Fruit fly (Drosophila melanogaster) Kc167 (cell line): ENCODE results near the gene EMC4.

Experiments used
- Myc ChIP-seq: fragments of >200 bp; optimal IDR thresholded peaks from 2 replicates; lab custom pipeline; 2017; ENCODE audit warnings: missing external identifiers
- Sin3A ChIP-seq: fragments of >200 bp; optimal IDR thresholded peaks from 2 replicates; lab custom pipeline; 2018; ENCODE audit warnings: missing external identifiers
- insv ChIP-seq: fragments of >200 bp; optimal IDR thresholded peaks from 3 replicates; lab custom pipeline; 2018; ENCODE audit warnings: missing external identifiers
- psq ChIP-seq: fragments of >200 bp; optimal IDR thresholded peaks from 2 replicates; lab custom pipeline; 2017; ENCODE audit warnings: missing external identifiers
- ttk ChIP-seq: sonication (Bioruptor generic); optimal IDR thresholded peaks from 2 replicates; lab custom pipeline; 2017; ENCODE audit warnings: missing external identifiers

DNA sequence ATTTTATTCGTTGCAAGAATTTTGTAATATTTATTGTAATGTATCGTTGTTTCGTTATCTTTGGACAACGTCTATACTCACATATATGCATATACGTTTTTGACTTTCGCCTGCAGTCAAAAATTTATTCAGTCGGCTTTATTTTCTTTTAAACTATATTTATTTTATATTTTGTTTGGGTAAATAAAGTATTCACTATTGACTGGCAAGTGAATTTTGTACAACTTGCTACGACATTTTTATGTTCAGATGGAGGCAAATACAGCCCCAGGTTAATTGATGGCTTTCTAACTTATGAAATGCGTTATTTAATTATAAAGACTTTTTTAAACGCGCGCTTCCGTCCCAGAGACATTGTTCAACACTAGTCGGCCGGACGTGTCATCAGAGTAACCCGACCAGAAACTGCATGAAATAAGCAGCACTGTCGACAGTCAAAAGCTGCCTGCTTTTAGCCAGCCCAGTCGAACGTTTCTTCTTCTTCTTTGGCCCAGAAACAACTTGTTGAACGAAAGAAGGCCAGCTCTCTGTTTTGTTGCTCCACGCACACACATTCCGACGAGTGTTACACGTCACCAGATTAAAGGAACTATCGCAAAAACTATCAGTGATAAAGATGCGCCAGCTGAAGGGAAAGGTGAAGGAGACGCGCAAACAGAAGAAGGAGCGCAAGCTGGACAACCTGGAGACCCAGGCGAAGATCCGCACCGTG is 4.5 kb downstream of the EMC4 start, which contains the start of gene CG33169:
- TF ChIP-seq ttk (lab: Kevin White, UChicago): no peak
- TF ChIP-seq Sin3A (lab: Kevin White, UChicago): no peak
- TF ChIP-seq psq (lab: Kevin White, UChicago): no peak
- no peak for TF ChIP-seq insv (lab: Kevin White, UChicago)
- no peak for TF ChIP-seq Myc (lab: Kevin White, UChicago)
